2 worm cellular contexts compared by ENCODE assay signal in genomic region chrV:4398884-4399283, ce11.
TF ChIP-seq lines count a peak whose summit lies in the region.

No protein-coding gene starts in this region.

TF ChIP-seq in whole organism, L4 larva, 104 proteins besides CTCF, POLR2A, EP300 and RAD21:
- TF ChIP-seq mdt-29 (GFP tag; IDR thresholded peaks at IDR 0.05; lab: Robert Waterston, UW), result no peak
- peak; percentile 61; the same call in 1 of the 2 replicates for TF ChIP-seq set-16 (GFP tag; IDR thresholded peaks at IDR 0.05; lab: Robert Waterston, UW)

TF ChIP-seq in whole organism, young adult, 124 proteins besides CTCF, POLR2A, EP300 and RAD21:
- TF ChIP-seq Y95B8A.8 (GFP tag; IDR thresholded peaks at IDR 0.05; lab: Robert Waterston, UW), result no peak
- no peak for TF ChIP-seq F37B4.10 (GFP tag; IDR thresholded peaks at IDR 0.05; lab: Robert Waterston, UW)
- TF ChIP-seq zfh-2 (GFP tag; conservative IDR thresholded peaks at IDR 0.05; lab: Robert Waterston, UW), result peak; percentile 65
- no peak for TF ChIP-seq xnd-1 (tag; optimal IDR thresholded peaks at IDR 0.05; lab: Kevin White, UChicago)
- no peak for TF ChIP-seq hlh-12 (tag; optimal IDR thresholded peaks at IDR 0.05; lab: Kevin White, UChicago)
- TF ChIP-seq lin-35 (GFP tag; optimal IDR thresholded peaks at IDR 0.05; lab: Kevin White, UChicago), result no peak
